In the genomic region with DNA sequence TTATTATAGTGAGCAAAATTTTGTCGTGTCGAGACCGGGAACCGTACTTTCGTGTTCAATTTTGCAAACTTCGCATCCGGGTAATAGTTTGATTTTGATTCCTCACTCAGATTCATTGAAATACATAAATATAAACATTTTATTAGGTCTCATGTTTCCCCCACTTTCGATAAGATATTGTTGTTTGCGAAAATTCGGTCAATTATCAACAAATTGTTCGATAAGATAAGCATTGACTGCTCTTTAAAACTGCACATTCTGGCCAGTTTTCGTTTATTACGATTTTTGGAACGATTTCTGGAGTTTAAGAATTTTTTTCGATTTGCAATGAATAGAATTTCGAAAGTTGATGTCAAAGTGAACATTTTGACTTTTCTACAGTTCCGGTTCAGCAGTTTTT, we compare ENCODE assay signal across 6 worm cellular contexts.
TF ChIP-seq lines count a peak whose summit lies in the region.

No protein-coding gene starts in this region.

TF ChIP-seq in whole organism, L1 larva, 84 proteins besides CTCF, POLR2A, EP300 and RAD21:
- TF ChIP-seq elt-2 (tag; optimal IDR thresholded peaks at IDR 0.05; lab: Kevin White, UChicago), result peak; percentile 73
- TF ChIP-seq Y116A8C.19 (tag; optimal IDR thresholded peaks at IDR 0.05; lab: Kevin White, UChicago; ENCODE audit: borderline replicate concordance), result no peak

TF ChIP-seq in whole organism, L2 larva, 48 proteins besides CTCF, POLR2A, EP300 and RAD21:
- TF ChIP-seq fos-1 (tag; optimal IDR thresholded peaks at IDR 0.05; lab: Kevin White, UChicago), result peak; percentile 53
- no peak for TF ChIP-seq lin-11 (tag; optimal IDR thresholded peaks at IDR 0.05; lab: Kevin White, UChicago)

TF ChIP-seq in whole organism, L3 larva, 47 proteins besides CTCF, POLR2A, EP300 and RAD21:
- TF ChIP-seq elt-2 (tag; optimal IDR thresholded peaks at IDR 0.05; lab: Kevin White, UChicago) (peak; percentile 85), pha-4 (tag; optimal IDR thresholded peaks at IDR 0.05; lab: Kevin White, UChicago) (peak; percentile 47), nhr-28 (tag; optimal IDR thresholded peaks at IDR 0.05; lab: Kevin White, UChicago) (no peak)

TF ChIP-seq in whole organism, L4 larva, 104 proteins besides CTCF, POLR2A, EP300 and RAD21 (continues in another document):
- peak; percentile 47 for TF ChIP-seq dve-1 (tag; optimal IDR thresholded peaks at IDR 0.05; lab: Kevin White, UChicago; ENCODE audit: insufficient read depth)
- TF ChIP-seq unc-39 (tag; optimal IDR thresholded peaks at IDR 0.05; lab: Kevin White, UChicago), result no peak
- no peak for TF ChIP-seq F37D6.2 (tag; optimal IDR thresholded peaks at IDR 0.05; lab: Kevin White, UChicago)
- no peak for TF ChIP-seq zfp-2 (tag; optimal IDR thresholded peaks at IDR 0.05; lab: Kevin White, UChicago)
- no peak for TF ChIP-seq ceh-44 (GFP tag; IDR thresholded peaks at IDR 0.05; lab: Robert Waterston, UW)
- TF ChIP-seq nhr-11 (tag; optimal IDR thresholded peaks at IDR 0.05; lab: Kevin White, UChicago), result no peak
- no peak for TF ChIP-seq lin-29 (GFP tag; IDR thresholded peaks at IDR 0.05; lab: Robert Waterston, UW)
- no peak for TF ChIP-seq Y5F2A.4 (GFP tag; optimal IDR thresholded peaks at IDR 0.05; lab: Kevin White, UChicago)
- TF ChIP-seq spr-1 (tag; optimal IDR thresholded peaks at IDR 0.05; lab: Kevin White, UChicago), result no peak
- TF ChIP-seq vab-7 (GFP tag; IDR thresholded peaks at IDR 0.05; lab: Robert Waterston, UW), result no peak
- no peak for TF ChIP-seq lim-7 (GFP tag; IDR thresholded peaks at IDR 0.05; lab: Robert Waterston, UW)
- TF ChIP-seq lir-3 (tag; optimal IDR thresholded peaks at IDR 0.05; lab: Kevin White, UChicago), result no peak
- TF ChIP-seq cey-2 (tag; optimal IDR thresholded peaks at IDR 0.05; lab: Kevin White, UChicago; ENCODE audit: borderline replicate concordance, insufficient read depth), result no peak
- no peak for TF ChIP-seq arid-1 (GFP tag; conservative IDR thresholded peaks at IDR 0.05; lab: Robert Waterston, UW)
- no peak for TF ChIP-seq mxl-3 (GFP tag; optimal IDR thresholded peaks at IDR 0.05; lab: Kevin White, UChicago)
- TF ChIP-seq dmd-6 (GFP tag; IDR thresholded peaks at IDR 0.05; lab: Robert Waterston, UW), result peak; percentile 23; the same call in 1 of the 2 replicates
- no peak for TF ChIP-seq fos-1 (tag; optimal IDR thresholded peaks at IDR 0.05; lab: Kevin White, UChicago)
- TF ChIP-seq nhr-111 (GFP tag; optimal IDR thresholded peaks at IDR 0.05; lab: Kevin White, UChicago), result no peak
- TF ChIP-seq T26A8.4 (GFP tag; IDR thresholded peaks at IDR 0.05; lab: Robert Waterston, UW), result no peak
- no peak for TF ChIP-seq Y105C5A.15 (GFP tag; IDR thresholded peaks at IDR 0.05; lab: Robert Waterston, UW)
- TF ChIP-seq daf-16 (GFP tag; optimal IDR thresholded peaks at IDR 0.05; lab: Kevin White, UChicago), result no peak
- TF ChIP-seq daf-16 (tag; optimal IDR thresholded peaks at IDR 0.05; lab: Kevin White, UChicago), result peak; percentile 89
- TF ChIP-seq hlh-11 (tag; optimal IDR thresholded peaks at IDR 0.05; lab: Kevin White, UChicago), result no peak
- TF ChIP-seq dmd-8 (GFP tag; IDR thresholded peaks at IDR 0.05; lab: Robert Waterston, UW), result no peak
- no peak for TF ChIP-seq spr-3 (GFP tag; optimal IDR thresholded peaks at IDR 0.05; lab: Kevin White, UChicago)
- TF ChIP-seq unc-62 (GFP tag; optimal IDR thresholded peaks at IDR 0.05 in 1 of 2; lab: Kevin White, UChicago), result no peak
- no peak for TF ChIP-seq unc-62 (tag; optimal IDR thresholded peaks at IDR 0.05; lab: Kevin White, UChicago)

TF ChIP-seq in whole organism, late embryonic, 69 proteins besides CTCF, POLR2A, EP300 and RAD21:
- TF ChIP-seq sox-4 (tag; optimal IDR thresholded peaks at IDR 0.05; lab: Kevin White, UChicago), result no peak
- no peak for TF ChIP-seq pha-4 (tag; optimal IDR thresholded peaks at IDR 0.05; lab: Kevin White, UChicago)
- TF ChIP-seq mec-3 (tag; optimal IDR thresholded peaks at IDR 0.05; lab: Kevin White, UChicago; ENCODE audit: borderline replicate concordance), result no peak
- TF ChIP-seq elt-2 (tag; optimal IDR thresholded peaks at IDR 0.05; lab: Kevin White, UChicago), result peak; percentile 92

TF ChIP-seq in whole organism, young adult, 124 proteins besides CTCF, POLR2A, EP300 and RAD21:
- TF ChIP-seq C06A6.2 (GFP tag; conservative IDR thresholded peaks at IDR 0.05; lab: Robert Waterston, UW), result no peak
- TF ChIP-seq nhr-80 (tag; optimal IDR thresholded peaks at IDR 0.05; lab: Kevin White, UChicago), result peak; percentile 43
